Worm (Caenorhabditis elegans) whole organism, young adult: ENCODE results near the gene csn-3.

ENCODE experiments used
- B0035.1 ChIP-seq: sonication (generic microtip); optimal IDR thresholded peaks from 2 replicates; lab custom pipeline; 2016; ENCODE audit warnings: missing genetic modification characterization, mild to moderate bottlenecking, missing compliant biosample characterization, missing genotype, missing genetic modification reagents
- C06A6.2 ChIP-seq: fragments of 200-800 bp; sonication (Bioruptor generic); conservative IDR thresholded peaks from 2 replicates; pipeline ENCODE4 v1.3.6; 2022; ENCODE audit warnings: missing genetic modification characterization, missing compliant biosample characterization
- C17E4.6 ChIP-seq: fragments of 200-800 bp; sonication (Bioruptor generic); IDR thresholded peaks from 2 replicates; pipeline ENCODE4 v1.3.6; 2022; ENCODE audit warnings: missing genetic modification reagents, missing genetic modification characterization, missing compliant biosample characterization
- F33H1.4 ChIP-seq: fragments of 200-800 bp; sonication (Bioruptor generic); IDR thresholded peaks from 2 replicates; pipeline ENCODE4 v1.3.6; 2022; ENCODE audit warnings: missing genetic modification reagents, missing genetic modification characterization, missing compliant biosample characterization
- F37B4.10 ChIP-seq: fragments of 200-800 bp; sonication (Bioruptor generic); IDR thresholded peaks from 2 replicates; pipeline ENCODE4 v1.3.6; 2022; ENCODE audit warnings: missing genetic modification characterization, missing compliant biosample characterization
- F52B5.7 ChIP-seq: sonication (generic microtip); optimal IDR thresholded peaks from 2 replicates; lab custom pipeline; 2016; ENCODE audit warnings: mild to moderate bottlenecking, missing genetic modification characterization, missing compliant biosample characterization
- K11D2.4 ChIP-seq: fragments of 200-800 bp; sonication (Bioruptor generic); IDR thresholded peaks from 2 replicates; pipeline ENCODE4 v1.3.6; 2022; ENCODE audit warnings: missing genetic modification reagents, missing genetic modification characterization, missing compliant biosample characterization
- T07F8.4 ChIP-seq: sonication (generic microtip); optimal IDR thresholded peaks from 2 replicates; lab custom pipeline; 2016; ENCODE audit warnings: mild to moderate bottlenecking, missing genetic modification characterization, moderate library complexity, missing compliant biosample characterization
- Y53F4B.3 ChIP-seq: fragments of 200-800 bp; sonication (Bioruptor generic); IDR thresholded peaks from 2 replicates; pipeline ENCODE4 v1.3.6; 2022; ENCODE audit warnings: missing genetic modification reagents, missing genetic modification characterization, missing compliant biosample characterization
- Y56A3A.18 ChIP-seq: fragments of 200-800 bp; sonication (Bioruptor generic); IDR thresholded peaks from 2 replicates; pipeline ENCODE4 v1.3.6; 2022; ENCODE audit warnings: missing genetic modification reagents, missing genetic modification characterization, missing compliant biosample characterization
- aptf-3 ChIP-seq: fragments of 200-800 bp; sonication (Bioruptor generic); IDR thresholded peaks from 2 replicates; pipeline ENCODE4 v1.3.6; 2022; ENCODE audit warnings: missing genetic modification characterization, missing compliant biosample characterization
- atf-7 ChIP-seq: sonication (generic microtip); optimal IDR thresholded peaks from 2 replicates; lab custom pipeline; 2017; ENCODE audit warnings: mild to moderate bottlenecking, missing genetic modification characterization, missing compliant biosample characterization
- bed-1 ChIP-seq: fragments of 200-800 bp; sonication (Bioruptor generic); IDR thresholded peaks from 2 replicates; pipeline ENCODE4 v1.3.6; 2022; ENCODE audit warnings: missing genetic modification reagents, missing genetic modification characterization, missing compliant biosample characterization
- bed-2 ChIP-seq: fragments of 200-800 bp; sonication (Bioruptor generic); IDR thresholded peaks from 2 replicates; pipeline ENCODE4 v1.3.6; 2022; ENCODE audit warnings: missing genetic modification reagents, missing genetic modification characterization, missing compliant biosample characterization
- cebp-2 ChIP-seq: fragments of 200-800 bp; sonication (Bioruptor generic); IDR thresholded peaks from 2 replicates; pipeline ENCODE4 v1.3.6; 2022; ENCODE audit warnings: missing genetic modification characterization, missing compliant biosample characterization
- efl-1 ChIP-seq: fragments of 150-350 bp; optimal IDR thresholded peaks from 2 replicates; lab custom pipeline; 2014; ENCODE audit warnings: missing biosample characterization, missing genetic modification reagents, missing genetic modification characterization
- fkh-3 ChIP-seq: sonication (generic microtip); optimal IDR thresholded peaks from 2 replicates; lab custom pipeline; 2016; ENCODE audit warnings: mild to moderate bottlenecking, missing genetic modification characterization, missing compliant biosample characterization
- gei-17 ChIP-seq: fragments of 200-800 bp; sonication (Bioruptor generic); optimal IDR thresholded peaks from 2 replicates; lab custom pipeline; 2018; ENCODE audit warnings: mild to moderate bottlenecking, missing genetic modification characterization, missing compliant biosample characterization
- hmg-1.2 ChIP-seq: fragments of 200-800 bp; sonication (Bioruptor generic); IDR thresholded peaks from 2 replicates; pipeline ENCODE4 v1.3.6; 2022; ENCODE audit warnings: missing genetic modification reagents, missing genetic modification characterization, missing compliant biosample characterization
- hrde-1 ChIP-seq: sonication (generic microtip); optimal IDR thresholded peaks from 2 replicates; lab custom pipeline; 2016; ENCODE audit warnings: missing genetic modification characterization, mild to moderate bottlenecking, missing compliant biosample characterization, moderate library complexity, missing genotype, missing genetic modification reagents, borderline replicate concordance
- lag-1 ChIP-seq: fragments of 200-800 bp; sonication (Bioruptor generic); IDR thresholded peaks from 2 replicates; pipeline ENCODE4 v1.3.6; 2022; ENCODE audit warnings: missing genetic modification reagents, missing genetic modification characterization, missing compliant biosample characterization
- let-607 ChIP-seq, 2 experiments: fragments of 200-800 bp in 1 of 2; sonication (Bioruptor generic) in 1 of 2; sonication (generic microtip) in 1 of 2; optimal IDR thresholded peaks; 2 replicates each; lab custom pipeline; 2016 to 2018; ENCODE audit warnings: mild to moderate bottlenecking in 2 of 2, missing compliant biosample characterization in 2 of 2, missing genetic modification characterization in 2 of 2, moderate library complexity in 2 of 2, missing genotype in 1 of 2
- lsl-1 ChIP-seq: fragments of 200-800 bp; sonication (Bioruptor generic); optimal IDR thresholded peaks from 2 replicates; lab custom pipeline; 2018; ENCODE audit warnings: mild to moderate bottlenecking, missing genetic modification characterization, moderate library complexity, missing compliant biosample characterization
- madf-10 ChIP-seq: sonication (generic microtip); optimal IDR thresholded peaks from 2 replicates; lab custom pipeline; 2016; ENCODE audit warnings: mild to moderate bottlenecking, missing genetic modification characterization, missing compliant biosample characterization
- madf-6 ChIP-seq: fragments of 200-800 bp; sonication (Bioruptor generic); IDR thresholded peaks from 2 replicates; pipeline ENCODE4 v1.3.6; 2022; ENCODE audit warnings: missing genetic modification reagents, missing genetic modification characterization, missing compliant biosample characterization
- nfya-2 ChIP-seq: fragments of 200-800 bp; sonication (Bioruptor generic); IDR thresholded peaks from 2 replicates; pipeline ENCODE4 v1.3.6; 2022; ENCODE audit warnings: missing genetic modification reagents, missing genetic modification characterization, missing compliant biosample characterization
- nhr-90 ChIP-seq: sonication (generic microtip); optimal IDR thresholded peaks from 2 replicates; lab custom pipeline; 2016; ENCODE audit warnings: missing genotype, mild to moderate bottlenecking, missing genetic modification characterization, missing compliant biosample characterization
- pha-4 ChIP-seq: fragments of 150-350 bp; sonication (generic microtip); optimal IDR thresholded peaks from 2 replicates; lab custom pipeline; 2014; ENCODE audit warnings: missing biosample characterization, missing genetic modification reagents, missing genetic modification characterization
- repo-1 ChIP-seq: sonication (generic microtip); optimal IDR thresholded peaks from 2 replicates; lab custom pipeline; 2017; ENCODE audit warnings: mild to moderate bottlenecking, missing genetic modification characterization, missing compliant biosample characterization
- snpc-1.3 ChIP-seq: sonication (generic microtip); optimal IDR thresholded peaks from 2 replicates; lab custom pipeline; 2017; ENCODE audit warnings: missing genetic modification characterization, mild to moderate bottlenecking, missing compliant biosample characterization, antibody characterized with exemption, moderate library complexity, missing genotype, missing genetic modification reagents; ENCODE audit not compliant: insufficient read depth
- tbp1 ChIP-seq: fragments of 200-800 bp; sonication (Bioruptor generic); optimal IDR thresholded peaks from 2 replicates; lab custom pipeline; 2018; ENCODE audit warnings: mild to moderate bottlenecking, missing genetic modification characterization, missing compliant biosample characterization
- xnd-1 ChIP-seq: sonication (generic microtip); optimal IDR thresholded peaks from 2 replicates; lab custom pipeline; 2016; ENCODE audit warnings: missing genotype, missing genetic modification reagents, missing genetic modification characterization, missing compliant biosample characterization
- zim-3 ChIP-seq: sonication (generic microtip); optimal IDR thresholded peaks from 2 replicates; lab custom pipeline; 2017; ENCODE audit warnings: mild to moderate bottlenecking, missing genetic modification characterization, moderate library complexity, missing compliant biosample characterization
- ztf-26 ChIP-seq: sonication (generic microtip); optimal IDR thresholded peaks from 2 replicates; lab custom pipeline; 2017; ENCODE audit warnings: missing genetic modification characterization, missing compliant biosample characterization
- ztf-3 ChIP-seq: fragments of 200-800 bp; sonication (Bioruptor generic); optimal IDR thresholded peaks from 2 replicates; lab custom pipeline; 2018; ENCODE audit warnings: mild to moderate bottlenecking, missing genetic modification characterization, missing compliant biosample characterization
- ztf-6 ChIP-seq: fragments of 200-800 bp; sonication (Bioruptor generic); IDR thresholded peaks from 2 replicates; pipeline ENCODE4 v1.3.6; 2022; ENCODE audit warnings: missing genetic modification reagents, missing genetic modification characterization, missing compliant biosample characterization

Gene csn-3

DNA sequence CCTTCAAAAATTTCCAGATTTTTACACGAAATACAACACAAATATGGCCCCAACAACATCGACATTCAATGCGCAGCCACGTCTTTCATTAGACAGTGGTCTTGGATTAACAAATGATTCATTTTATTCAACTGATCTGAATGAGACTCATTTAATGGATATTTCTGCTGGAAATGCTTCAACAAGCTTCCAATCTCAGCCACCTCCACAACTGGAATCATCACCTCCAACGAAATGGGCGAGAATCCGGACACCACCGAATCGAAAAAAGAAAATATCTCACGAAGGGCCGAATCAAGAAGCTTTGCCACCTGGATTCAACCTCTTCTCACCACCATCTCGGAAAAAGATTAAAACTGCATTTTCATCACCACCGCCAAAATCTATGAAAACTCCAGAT is 14.8 kb upstream of the csn-3 start:
- TF ChIP-seq hrde-1 (tag; lab: Kevin White, UChicago): no peak
- no peak for TF ChIP-seq efl-1
- no peak for TF ChIP-seq fkh-3 (tag; lab: Kevin White, UChicago)
- no peak for TF ChIP-seq T07F8.4 (tag; lab: Kevin White, UChicago)
- no peak for TF ChIP-seq C17E4.6 (GFP tag; lab: Robert Waterston, UW)
- TF ChIP-seq F37B4.10: no peak
- no peak for TF ChIP-seq zim-3 (tag; lab: Kevin White, UChicago)
- no peak for TF ChIP-seq bed-1 (GFP tag; lab: Robert Waterston, UW)
- TF ChIP-seq lag-1 (GFP tag; lab: Robert Waterston, UW): no peak
- no peak for TF ChIP-seq K11D2.4 (GFP tag; lab: Robert Waterston, UW)
- TF ChIP-seq F52B5.7 (tag; lab: Kevin White, UChicago): no peak
- no peak for TF ChIP-seq C06A6.2 (GFP tag; lab: Robert Waterston, UW)
- TF ChIP-seq nhr-90 (tag; lab: Kevin White, UChicago): no peak
- no peak for TF ChIP-seq B0035.1 (tag; lab: Kevin White, UChicago)
- no peak for TF ChIP-seq gei-17
- no peak for TF ChIP-seq snpc-1.3 (tag; lab: Kevin White, UChicago)
- no peak for TF ChIP-seq cebp-2 (GFP tag; lab: Robert Waterston, UW)
- no peak for TF ChIP-seq aptf-3 (GFP tag; lab: Robert Waterston, UW)
- TF ChIP-seq ztf-3: no peak

DNA sequence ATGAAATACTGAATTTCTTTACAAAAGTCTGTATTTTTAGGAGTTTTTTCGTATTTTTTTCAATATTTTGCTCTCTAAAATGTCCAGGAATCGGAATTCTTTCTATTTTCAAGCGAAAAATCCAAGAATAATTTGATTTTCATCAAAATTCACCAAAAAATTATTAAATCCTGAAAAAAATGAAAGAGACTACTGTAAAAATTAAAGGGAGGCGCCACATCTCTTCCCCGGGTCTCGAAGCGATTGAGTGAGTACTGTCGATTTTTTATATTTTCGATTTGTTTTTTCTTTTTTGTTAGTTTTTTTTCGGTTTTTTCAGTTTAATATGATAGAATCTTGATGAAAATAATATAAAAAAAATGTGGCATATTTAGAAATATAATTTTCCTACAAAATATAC is 11.0 kb upstream of the csn-3 start:
- TF ChIP-seq Y53F4B.3 (GFP tag; lab: Robert Waterston, UW) (no peak), xnd-1 (peak; percentile 55), F33H1.4 (GFP tag; lab: Robert Waterston, UW) (peak; percentile 79), madf-6 (GFP tag; lab: Robert Waterston, UW) (peak; percentile 51), lsl-1 (GFP tag; lab: Kevin White, UChicago) (peak; percentile 81), madf-10 (tag; lab: Kevin White, UChicago) (no peak)

DNA sequence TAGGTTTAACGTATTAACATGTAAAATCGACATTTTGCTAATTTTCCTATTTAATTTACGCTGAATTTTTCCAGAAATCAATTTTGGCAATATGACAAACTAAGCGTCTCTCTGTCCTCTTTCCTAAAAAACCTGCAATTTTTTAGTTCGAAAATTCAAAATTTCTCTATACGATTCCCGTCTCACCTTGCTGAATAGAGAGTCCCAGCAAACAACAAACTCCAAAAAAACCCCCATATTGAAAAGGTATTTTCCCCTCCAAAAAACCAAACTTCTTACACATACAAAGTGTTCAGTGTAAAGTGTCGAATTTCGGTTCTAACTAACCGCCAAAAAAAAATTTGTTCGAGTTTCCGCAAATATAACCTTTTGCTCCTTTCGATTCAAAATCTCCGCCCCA is 10.4 kb upstream of the csn-3 start, which contains the start of gene pnc-1:
Gene pnc-1 (plus strand): TSS at position 301 of the 400 bp plus-strand sequence.
- 0 out of 2 replicates have a peak, but pooled peaks have one; percentile 24 for TF ChIP-seq Y56A3A.18 (GFP tag; lab: Robert Waterston, UW)
- no peak for TF ChIP-seq let-607 (tag; optimal IDR thresholded peaks at IDR 0.05; lab: Kevin White, UChicago)
- TF ChIP-seq ztf-26: no peak
- no peak for TF ChIP-seq bed-2 (GFP tag; lab: Robert Waterston, UW)

DNA sequence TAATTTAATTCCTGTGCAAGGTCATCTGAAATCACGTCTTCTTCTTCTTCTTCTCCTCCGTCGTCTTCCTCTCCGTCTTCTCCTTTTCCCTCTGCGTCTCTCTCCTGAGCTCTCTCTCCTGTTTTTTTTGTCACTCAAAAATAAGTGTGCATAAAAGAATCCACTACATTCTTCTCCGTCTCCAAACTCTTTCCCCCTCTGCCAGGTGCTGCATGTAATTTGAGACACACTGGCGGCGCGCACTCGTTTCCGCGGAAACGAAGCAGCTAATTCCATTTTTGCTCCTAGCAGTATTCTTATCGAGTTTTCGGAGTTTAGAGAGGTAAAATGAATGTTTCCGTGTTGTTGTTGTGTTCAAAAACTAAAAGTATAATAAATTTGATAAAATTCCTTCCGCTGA is 8.4 kb upstream of the csn-3 start:
- TF ChIP-seq ztf-6 (GFP tag; lab: Robert Waterston, UW) (no peak), hmg-1.2 (peak; percentile 26; the same call in 1 of the 2 replicates), pha-4 (no peak), atf-7 (tag; lab: Kevin White, UChicago) (no peak), repo-1 (tag; lab: Kevin White, UChicago) (no peak), nfya-2 (no peak), tbp1 (no peak)
